Fruit fly (Drosophila melanogaster) whole organism, larva: ENCODE data around the gene CG9547.

ENCODE experiments used
- noc ChIP-seq: fragments of 200-800 bp; sonication (Bioruptor generic); optimal IDR thresholded peaks from 3 replicates; lab custom pipeline; 2019; ENCODE audit warnings: missing biosample characterization, mild to moderate bottlenecking, missing genetic modification characterization, moderate library complexity

Gene CG9547

DNA sequence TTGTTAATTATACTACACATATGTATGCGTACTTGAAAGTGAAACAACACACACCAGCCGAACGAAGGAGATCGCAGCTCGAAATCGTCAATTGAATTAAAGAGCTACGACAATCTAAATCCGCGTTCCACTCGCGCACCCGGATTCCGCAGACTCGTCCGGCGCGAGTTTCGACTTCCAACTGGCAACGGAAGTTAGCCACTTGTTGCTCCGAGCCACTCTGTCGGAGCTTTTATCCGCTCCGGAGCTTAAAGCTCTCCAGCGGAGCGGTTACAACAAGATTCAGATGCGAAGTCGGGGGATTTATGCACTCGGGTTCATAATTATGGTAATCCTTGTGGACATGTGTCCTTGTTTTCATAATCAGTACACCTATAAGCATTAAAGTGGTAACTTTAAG is 28.8 kb downstream of the CG9547 start, which contains the start of gene Rchy1:
Rchy1 (minus strand) TSS at position 173 of the 400 bp plus-strand sequence.
- TF ChIP-seq noc: no peak

DNA sequence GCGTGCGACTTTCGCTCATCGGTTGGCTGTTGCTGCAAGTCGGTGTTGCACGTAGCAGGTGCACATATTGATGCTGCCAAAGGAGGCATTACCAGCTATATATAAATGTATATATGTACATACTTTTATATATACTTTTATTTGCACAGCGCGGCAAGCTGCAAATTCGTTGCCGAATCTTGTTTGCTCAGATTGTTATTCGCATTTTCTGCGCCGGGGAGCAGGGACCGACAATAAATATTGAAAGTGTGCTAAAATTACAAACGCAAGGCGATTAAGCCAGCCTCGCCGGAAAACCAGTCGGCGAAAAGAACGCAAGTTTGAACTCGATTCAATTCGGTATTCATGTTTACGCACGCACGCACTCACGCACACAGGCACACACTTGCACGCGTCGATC is 29.6 kb downstream of the CG9547 start:
- TF ChIP-seq noc: no peak

DNA sequence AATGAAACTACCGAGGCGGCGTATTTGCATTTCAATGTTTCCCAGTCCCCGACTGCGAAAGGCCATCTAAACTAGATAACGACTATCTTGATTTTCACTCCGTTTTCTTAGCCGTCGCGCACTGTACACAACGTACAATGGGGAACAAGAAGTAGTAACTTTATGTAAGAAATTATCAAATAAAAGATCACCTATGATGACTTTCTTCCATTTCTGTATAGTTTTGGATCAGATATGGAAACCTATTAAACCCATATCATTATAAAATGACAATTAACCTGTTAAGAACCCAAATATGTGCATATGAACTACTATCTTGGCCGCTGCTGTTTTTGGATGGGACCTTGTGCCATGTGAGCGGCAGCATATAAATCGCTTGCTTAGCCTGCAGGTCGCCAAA is 30.1 kb downstream of the CG9547 start:
- TF ChIP-seq noc: no peak

- no peak for TF ChIP-seq noc
Observed at dm6 chr2L:6463392-6463791, 30.9 kb downstream of the CG9547 start.

- TF ChIP-seq noc: no peak
Observed at dm6 chr2L:6462259-6462658, 32.1 kb downstream of the CG9547 start.

dm6 chr2L:6461497-6461896 is 32.8 kb downstream of the CG9547 start:
- TF ChIP-seq noc: peak; percentile 38

dm6 chr2L:6457583-6457982 is 36.7 kb downstream of the CG9547 start:
- TF ChIP-seq noc: no peak

DNA sequence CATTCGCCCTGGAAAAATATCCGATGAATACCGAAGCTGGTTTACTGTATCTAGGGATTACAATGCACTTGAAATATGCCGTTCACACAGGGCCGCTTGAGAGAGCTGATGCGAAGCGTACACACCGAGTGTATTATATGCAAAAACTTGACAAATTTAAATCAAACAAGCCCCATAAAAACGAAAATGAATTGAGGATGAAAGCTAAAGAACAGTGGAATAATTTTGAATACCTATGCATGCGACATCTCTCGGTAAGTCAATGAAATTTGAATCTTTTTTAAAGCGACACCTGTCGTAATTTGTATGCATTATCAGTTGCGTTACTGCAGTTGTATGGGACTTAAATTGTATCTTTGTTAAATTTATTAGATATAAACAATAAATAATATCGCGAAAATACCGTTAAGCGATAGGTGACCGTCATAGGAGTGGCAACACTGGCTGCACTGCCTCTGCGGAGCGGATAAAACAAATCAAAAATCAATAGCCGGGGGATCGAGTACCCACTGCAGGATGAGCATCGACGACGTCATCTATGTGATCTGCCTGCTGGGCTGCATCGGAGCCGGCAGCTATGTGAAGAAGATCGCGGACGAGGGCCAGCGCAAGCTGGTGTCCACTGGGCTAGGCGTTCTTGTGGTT is 38.3 kb downstream of the CG9547 start, which contains the start of gene frj:
frj (plus strand) TSS at position 98 of the 645 bp plus-strand sequence.
- no peak for TF ChIP-seq noc

- TF ChIP-seq noc: peak; percentile 44
Observed at dm6 chr2L:6455032-6455954, 39.0 kb downstream of the CG9547 start, which contains the start of gene retm. Gene retm (minus strand): TSS chr2L:6455929.

DNA sequence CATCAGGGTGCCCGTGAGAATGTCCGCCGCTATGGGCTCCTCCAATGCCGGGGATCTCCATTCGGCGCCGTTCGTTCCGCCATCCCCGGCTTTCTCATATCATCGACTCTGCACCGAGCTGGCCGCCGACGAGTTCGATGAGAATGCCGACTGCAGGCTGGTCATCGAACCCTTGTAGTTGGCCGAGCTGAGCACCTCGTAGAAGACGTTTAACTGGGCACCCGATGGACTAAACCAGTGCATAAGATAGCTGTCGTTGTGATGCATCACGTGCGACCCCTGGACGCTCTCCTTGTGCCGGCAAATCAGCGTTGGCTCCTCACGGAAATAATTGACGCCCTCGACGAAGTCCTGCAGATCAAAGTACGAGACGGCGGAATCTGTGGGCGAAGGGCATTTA is 44.6 kb downstream of the CG9547 start:
- TF ChIP-seq noc: no peak

DNA sequence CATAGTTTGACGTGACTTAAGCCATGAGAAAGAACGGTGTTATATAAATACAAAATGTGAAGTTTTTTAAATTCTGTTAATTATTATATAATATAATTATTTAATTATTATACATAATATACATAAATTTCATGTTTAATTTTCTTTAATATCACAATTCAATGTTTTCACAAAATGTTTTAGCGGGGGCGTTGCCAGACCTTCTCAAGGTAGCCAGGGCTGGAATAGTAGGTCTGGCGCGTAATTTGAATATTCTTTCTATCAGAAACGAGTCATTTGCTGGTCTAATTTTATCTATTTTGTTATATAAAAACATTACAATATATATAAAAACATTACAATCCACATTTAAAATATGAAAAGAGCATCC is 46.0 kb downstream of the CG9547 start, which contains the start of gene Acox3:
Acox3 (minus strand) TSS at position 70 of the 370 bp plus-strand sequence.
- no peak for TF ChIP-seq noc

- TF ChIP-seq noc: peak; percentile 13
Observed at dm6 chr2L:6447581-6448333, 46.6 kb downstream of the CG9547 start.
